Fruit fly (Drosophila melanogaster): ENCODE measurements around the gene Sid.

Gene Sid

DNA sequence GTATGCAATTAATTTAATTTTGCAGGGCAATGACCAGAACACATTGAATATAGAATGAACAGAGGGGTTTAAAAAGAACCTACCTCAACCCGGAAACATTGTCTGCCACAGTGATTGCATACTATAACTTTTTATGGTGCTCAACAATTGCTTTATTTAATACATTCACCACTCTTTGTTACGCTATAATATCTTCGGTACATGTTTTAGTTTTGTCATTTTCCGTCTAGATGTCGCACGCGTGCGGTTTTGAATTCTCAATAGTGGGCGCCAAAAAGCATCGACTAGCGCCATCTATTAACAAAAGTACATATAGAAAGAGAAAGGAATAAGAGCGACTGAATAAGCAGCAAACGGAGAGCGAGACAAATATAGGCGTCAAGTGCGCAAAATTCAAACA lies 1.6 kb downstream of the Sid start (continued):
- TF ChIP-seq grau (tag; optimal IDR thresholded peaks at IDR 0.05) (peak; percentile 81), CG3065 (GFP tag; optimal IDR thresholded peaks at IDR 0.05) (peak; percentile 68), br (optimal IDR thresholded peaks at IDR 0.05) (no peak), aop (GFP tag; IDR thresholded peaks at IDR 0.05) (peak; percentile 79), CG8359 (GFP tag; optimal IDR thresholded peaks at IDR 0.05; ENCODE audit: borderline replicate concordance) (peak; percentile 47), luna (GFP tag; optimal IDR thresholded peaks at IDR 0.05) (no peak), CG17612 (GFP tag; IDR thresholded peaks at IDR 0.05) (peak; percentile 25; the same call in 1 of the 2 replicates), ATbp (GFP tag; optimal IDR thresholded peaks at IDR 0.05) (peak; percentile 68), CG9797 (GFP tag; optimal IDR thresholded peaks at IDR 0.05) (peak; percentile 1), disco-r (GFP tag; optimal IDR thresholded peaks at IDR 0.05) (peak; percentile 69), dati (GFP tag; IDR thresholded peaks at IDR 0.05) (0 out of 2 replicates have a peak, but pooled peaks have one; percentile 35), CG8290 (GFP tag; optimal IDR thresholded peaks at IDR 0.05) (peak; percentile 91), CG8290 (tag; optimal IDR thresholded peaks at IDR 0.05) (peak; percentile 52 to 93), z (GFP tag; IDR thresholded peaks at IDR 0.05) (no peak; the same call in 2 of the 3 replicates), CG6654 (GFP tag; optimal IDR thresholded peaks at IDR 0.05) (peak; percentile 72), cad (GFP tag; optimal IDR thresholded peaks at IDR 0.05) (no peak), ind (GFP tag; optimal IDR thresholded peaks at IDR 0.05) (peak; percentile 84), CG12659 (GFP tag; optimal IDR thresholded peaks at IDR 0.05) (peak; percentile 73), CG18011 (GFP tag; optimal IDR thresholded peaks at IDR 0.05) (peak; percentile 21), Mrtf (GFP tag; IDR thresholded peaks at IDR 0.05) (peak; percentile 89), vnd (GFP tag; IDR thresholded peaks at IDR 0.05; ENCODE audit: partially characterized antibody) (no peak), bbx (GFP tag; IDR thresholded peaks at IDR 0.05; ENCODE audit: partially characterized antibody) (peak; percentile 43; the same call in 1 of the 2 replicates), pho (GFP tag; optimal IDR thresholded peaks at IDR 0.05) (peak; percentile 70), CG9609 (GFP tag; optimal IDR thresholded peaks at IDR 0.05) (peak; percentile 81), Oaz (GFP tag; IDR thresholded peaks at IDR 0.05) (peak; percentile 65), CG7372 (GFP tag; IDR thresholded peaks at IDR 0.05) (peak; percentile 54; the same call in 1 of the 2 replicates), Six4 (GFP tag; optimal IDR thresholded peaks at IDR 0.05) (peak; percentile 78), CG2116 (GFP tag; optimal IDR thresholded peaks at IDR 0.05) (peak; percentile 70), CG6765 (GFP tag; optimal IDR thresholded peaks at IDR 0.05) (peak; percentile 35), CG34224 (GFP tag; IDR thresholded peaks at IDR 0.05; ENCODE audit: partially characterized antibody) (no peak), CG18764 (GFP tag; optimal IDR thresholded peaks at IDR 0.05) (peak; percentile 85), CG32532 (GFP tag; IDR thresholded peaks at IDR 0.05) (peak; percentile 95), CG14860 (GFP tag; IDR thresholded peaks at IDR 0.05; ENCODE audit: partially characterized antibody) (no peak), sc (optimal IDR thresholded peaks at IDR 0.05) (no peak), sc (GFP tag; optimal IDR thresholded peaks at IDR 0.05) (peak; percentile 70), HHEX (GFP tag; optimal IDR thresholded peaks at IDR 0.05) (peak; percentile 82), HmgD (GFP tag; optimal IDR thresholded peaks at IDR 0.05) (peak; percentile 93), NfI (GFP tag; optimal IDR thresholded peaks at IDR 0.05) (peak; percentile 94), CG2202 (tag; optimal IDR thresholded peaks at IDR 0.05) (peak; percentile 74), CG14014 (GFP tag; IDR thresholded peaks at IDR 0.05) (peak; percentile 76; the same call in 1 of the 2 replicates), ato (GFP tag; IDR thresholded peaks at IDR 0.05; ENCODE audit: partially characterized antibody) (no peak), CG34422 (GFP tag; IDR thresholded peaks at IDR 0.05) (peak; percentile 86), salm (tag; optimal IDR thresholded peaks at IDR 0.05) (no peak), abd-A (tag; optimal IDR thresholded peaks at IDR 0.05) (peak; percentile 12), fd96Cb (tag; optimal IDR thresholded peaks at IDR 0.05) (peak; percentile 78), CG31224 (GFP tag; IDR thresholded peaks at IDR 0.05) (peak; percentile 60), Hmx (GFP tag; optimal IDR thresholded peaks at IDR 0.05) (no peak), Abd-B (GFP tag; optimal IDR thresholded peaks at IDR 0.05) (peak; percentile 65), CG13775 (GFP tag; optimal IDR thresholded peaks at IDR 0.05) (peak; percentile 51), maf-S (GFP tag; optimal IDR thresholded peaks at IDR 0.05) (peak; percentile 82), pzg (GFP tag; optimal IDR thresholded peaks at IDR 0.05) (peak; percentile 57)
